Worm (Caenorhabditis elegans) whole organism, L1 larva: ENCODE measurements around the gene Y46E12A.2.

Experiments used
- ces-1 ChIP-seq: fragments of 150-350 bp; optimal IDR thresholded peaks from 2 replicates; lab custom pipeline; 2014; ENCODE audit warnings: missing biosample characterization, missing genetic modification reagents, missing genetic modification characterization
- fos-1 ChIP-seq: fragments of 150-350 bp; optimal IDR thresholded peaks from 2 replicates; lab custom pipeline; 2014; ENCODE audit warnings: missing biosample characterization, missing genetic modification characterization
- mep-1 ChIP-seq: fragments of 150-350 bp; optimal IDR thresholded peaks from 2 replicates; lab custom pipeline; 2014; ENCODE audit warnings: missing biosample characterization, missing genetic modification characterization
- nhr-28 ChIP-seq: fragments of 150-350 bp; optimal IDR thresholded peaks from 2 replicates; lab custom pipeline; 2014; ENCODE audit warnings: missing biosample characterization, missing genetic modification characterization
- pax-3 ChIP-seq: fragments of 200-800 bp; sonication (Bioruptor generic); optimal IDR thresholded peaks from 2 replicates; lab custom pipeline; 2018; ENCODE audit warnings: mild to moderate bottlenecking, missing genetic modification characterization, moderate library complexity, missing compliant biosample characterization

DNA sequence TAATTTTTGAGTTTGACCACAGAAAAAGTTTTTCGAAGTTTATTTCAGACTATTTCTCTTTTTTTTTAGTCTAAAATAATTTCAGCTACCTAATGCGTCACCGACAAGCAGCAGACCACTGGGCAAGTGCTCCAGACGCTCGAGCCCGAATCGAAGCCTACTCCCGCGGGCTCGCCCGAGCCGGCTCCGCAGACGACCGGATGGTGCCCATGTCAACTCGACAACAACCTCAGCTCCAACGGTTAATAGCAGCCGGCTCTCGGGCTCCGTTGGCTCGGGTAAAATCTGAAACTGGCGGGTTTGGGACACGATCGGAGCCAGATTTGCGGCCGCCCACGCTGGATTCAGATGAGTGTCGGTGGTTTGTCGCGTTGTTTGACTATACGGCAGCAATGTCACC lies 44.3 kb downstream of the Y46E12A.2 start:
- TF ChIP-seq ces-1 = no peak
- no peak for TF ChIP-seq pax-3 (tag; lab: Kevin White, UChicago)
- no peak for TF ChIP-seq mep-1
- TF ChIP-seq fos-1 (tag; lab: Kevin White, UChicago) = no peak
- no peak for TF ChIP-seq nhr-28 (tag; lab: Kevin White, UChicago)
